Fruit fly (Drosophila melanogaster): ENCODE measurements around the gene Rpt4.

DNA sequence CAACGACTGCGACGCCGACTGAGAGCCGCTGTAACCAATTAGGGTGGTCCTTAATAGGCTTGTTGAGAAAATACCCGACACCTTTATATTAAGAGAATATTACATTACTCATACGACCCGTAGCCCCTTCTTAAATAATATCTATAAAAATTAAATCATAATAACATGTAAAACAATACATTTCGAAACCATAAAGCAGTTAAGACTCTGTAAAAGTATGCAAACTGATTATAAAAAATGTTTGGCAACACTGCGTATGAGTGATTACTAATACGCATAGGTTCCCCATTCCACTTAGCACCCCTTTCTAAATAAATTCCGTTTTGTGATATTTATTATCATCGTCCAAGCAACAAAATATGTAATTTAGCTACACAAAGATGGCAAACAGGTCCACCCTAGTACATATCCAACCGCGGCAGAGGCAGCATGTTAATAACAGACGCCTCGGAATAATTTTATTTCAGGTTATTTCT is 49.6 kb upstream of the Rpt4 start:
- no peak for TF ChIP-seq CG10348 (GFP tag; IDR thresholded peaks at IDR 0.05)
- no peak for TF ChIP-seq EcR (GFP tag; optimal IDR thresholded peaks at IDR 0.05)
- peak; percentile 88 for TF ChIP-seq Pif1B (GFP tag; optimal IDR thresholded peaks at IDR 0.05)
- TF ChIP-seq CG34367 (tag; optimal IDR thresholded peaks at IDR 0.05) = peak; percentile 80
- peak; percentile 75 for TF ChIP-seq fd96Ca (GFP tag; IDR thresholded peaks at IDR 0.05)
- peak; percentile 89 for TF ChIP-seq CG8301 (tag; optimal IDR thresholded peaks at IDR 0.05)

All from whole organism, pupa.